Worm (Caenorhabditis elegans): ENCODE data around the gene Y75B8A.10.

- TF ChIP-seq unc-62 (GFP tag; optimal IDR thresholded peaks at IDR 0.05) (no peak), madf-8 (GFP tag; conservative IDR thresholded peaks at IDR 0.05) (no peak), bed-2 (GFP tag; IDR thresholded peaks at IDR 0.05) (no peak), snpc-4 (GFP tag; optimal IDR thresholded peaks at IDR 0.05) (no peak), snpc-4 (tag; optimal IDR thresholded peaks at IDR 0.05) (no peak), attf-6 (GFP tag; IDR thresholded peaks at IDR 0.05) (no peak), sptf-2 (GFP tag; optimal IDR thresholded peaks at IDR 0.05) (no peak), egrh-3 (GFP tag; IDR thresholded peaks at IDR 0.05) (peak; percentile 20; the same call in 1 of the 2 replicates)
Measured at ce11 chrIII:12167030-12167429, 15.8 kb downstream of the Y75B8A.10 start.
